Fruit fly (Drosophila melanogaster) whole organism, embryonic: ENCODE data around the gene CG17108.

Experiments
- Bgb ChIP-seq: fragments of 200-800 bp; sonication (Bioruptor generic); IDR thresholded peaks from 2 replicates; pipeline ENCODE4 v1.3.6; 2022; ENCODE audit warnings: missing biosample characterization, missing genetic modification characterization; ENCODE audit not compliant: partially characterized antibody
- CG10654 ChIP-seq: fragments of 200-800 bp; sonication (Bioruptor generic); optimal IDR thresholded peaks from 2 replicates; lab custom pipeline; 2016; ENCODE audit warnings: missing biosample characterization, missing genetic modification characterization
- CG12071 ChIP-seq: fragments of 200-800 bp; sonication (Bioruptor generic); optimal IDR thresholded peaks from 3 replicates; lab custom pipeline; 2018; ENCODE audit warnings: missing biosample characterization, mild to moderate bottlenecking, missing genetic modification characterization
- CG1602 ChIP-seq: fragments of 200-800 bp; sonication (Bioruptor generic); optimal IDR thresholded peaks from 3 replicates; lab custom pipeline; 2016; ENCODE audit warnings: missing biosample characterization, missing genetic modification characterization
- CG30403 ChIP-seq: fragments of 200-800 bp; sonication (Bioruptor generic); optimal IDR thresholded peaks from 3 replicates; lab custom pipeline; 2016; ENCODE audit warnings: missing biosample characterization, missing genetic modification characterization
- CG4404 ChIP-seq: fragments of 200-800 bp; sonication (Bioruptor generic); IDR thresholded peaks from 2 replicates; pipeline ENCODE4 v1.3.6; 2022; ENCODE audit warnings: missing biosample characterization, missing genetic modification characterization
- Nf-YC ChIP-seq: fragments of 200-800 bp; optimal IDR thresholded peaks from 3 replicates; lab custom pipeline; 2019; ENCODE audit warnings: missing biosample characterization, mild to moderate bottlenecking, missing genetic modification characterization, moderate library complexity
- Sin3A ChIP-seq: fragments of >200 bp; optimal IDR thresholded peaks from 2 replicates; lab custom pipeline; 2018
- aop ChIP-seq: fragments of 200-800 bp; sonication (Bioruptor generic); IDR thresholded peaks from 2 replicates; pipeline ENCODE4 v1.3.6; 2022; ENCODE audit warnings: missing biosample characterization, missing genetic modification characterization

- TF ChIP-seq CG10654 (GFP tag; lab: Kevin White, UChicago) (no peak), Bgb (GFP tag; lab: Robert Waterston, UW) (no peak), aop (GFP tag; lab: Robert Waterston, UW) (no peak), CG4404 (no peak), CG30403 (GFP tag; lab: Kevin White, UChicago) (peak; percentile 51), CG1602 (GFP tag; lab: Kevin White, UChicago) (no peak), CG12071 (GFP tag; lab: Kevin White, UChicago) (no peak), Nf-YC (tag; lab: Kevin White, UChicago) (no peak), Sin3A (lab: Kevin White, UChicago) (no peak)
Observed at dm6 chr2L:10676933-10677714, 16.8 kb downstream of the CG17108 start, which contains the start of gene CG17104.
